Fruit fly (Drosophila melanogaster) whole organism, wandering third instar larva: Measurements from ENCODE around the gene Zcchc7.
A peak's percentile ranks its signal among the peaks of the same experiment; 100 is the strongest.

ENCODE experiments used
- Abd-B ChIP-seq: fragments of >200 bp; optimal IDR thresholded peaks from 2 replicates; lab custom pipeline; 2017; ENCODE audit warnings: missing biosample characterization, missing genetic modification characterization
- CG32264 ChIP-seq: fragments of 200-800 bp; sonication (Bioruptor generic); optimal IDR thresholded peaks from 2 replicates; lab custom pipeline; 2016; ENCODE audit warnings: missing biosample characterization, missing genetic modification characterization
- CG9705 ChIP-seq: fragments of 200-800 bp; sonication (Bioruptor generic); optimal IDR thresholded peaks from 2 replicates; lab custom pipeline; 2018; ENCODE audit warnings: missing biosample characterization, mild to moderate bottlenecking, missing genetic modification characterization
- CrebA ChIP-seq: fragments of 200-800 bp; sonication (Bioruptor generic); optimal IDR thresholded peaks from 2 replicates; lab custom pipeline; 2016; ENCODE audit warnings: missing biosample characterization, mild to moderate bottlenecking, missing genetic modification characterization, borderline replicate concordance
- Dfd ChIP-seq: fragments of >200 bp; optimal IDR thresholded peaks from 2 replicates; lab custom pipeline; 2017; ENCODE audit warnings: missing biosample characterization, missing genetic modification characterization
- Dif ChIP-seq: fragments of 200-275, 200-300 bp; sonication (Bioruptor generic); optimal IDR thresholded peaks from 2 replicates; lab custom pipeline; 2018; ENCODE audit warnings: missing biosample characterization, missing genetic modification characterization; ENCODE audit not compliant: partially characterized antibody
- GATAd ChIP-seq: sonication (Bioruptor generic); optimal IDR thresholded peaks from 2 replicates; lab custom pipeline; 2016; ENCODE audit warnings: missing biosample characterization, missing genetic modification characterization
- HLH106 ChIP-seq: fragments of 200-800 bp; optimal IDR thresholded peaks from 3 replicates; lab custom pipeline; 2019; ENCODE audit warnings: missing biosample characterization, mild to moderate bottlenecking, missing genetic modification characterization, moderate library complexity
- Hnf4 ChIP-seq: fragments of 200-800 bp; sonication (Bioruptor generic); optimal IDR thresholded peaks from 2 replicates; lab custom pipeline; 2016; ENCODE audit warnings: missing biosample characterization, mild to moderate bottlenecking, missing genetic modification characterization
- Hr78 ChIP-seq: fragments of >200 bp; optimal IDR thresholded peaks from 2 replicates; lab custom pipeline; 2017; ENCODE audit warnings: missing biosample characterization, missing genetic modification characterization
- Hr83 ChIP-seq: fragments of 200-300 bp; sonication (Bioruptor generic); optimal IDR thresholded peaks from 2 replicates; lab custom pipeline; 2016; ENCODE audit warnings: missing biosample characterization, mild to moderate bottlenecking, missing genetic modification characterization, moderate library complexity; ENCODE audit not compliant: poor library complexity, severe bottlenecking
- Mio ChIP-seq: sonication (Bioruptor generic); optimal IDR thresholded peaks from 2 replicates; lab custom pipeline; 2016; ENCODE audit warnings: missing biosample characterization, missing genetic modification characterization
- N ChIP-seq: fragments of >200 bp; optimal IDR thresholded peaks from 2 replicates; lab custom pipeline; 2018; ENCODE audit warnings: missing biosample characterization, missing external identifiers, missing genetic modification characterization
- OdsH ChIP-seq: fragments of 200-800 bp; sonication (Bioruptor generic); optimal IDR thresholded peaks from 2 replicates; lab custom pipeline; 2016; ENCODE audit warnings: missing biosample characterization, mild to moderate bottlenecking, missing genetic modification characterization
- Rel ChIP-seq, 2 experiments: fragments of 200-800 bp; sonication (Bioruptor generic) in 1 of 2; optimal IDR thresholded peaks; 2 replicates in 1 of 2; 3 replicates in 1 of 2; lab custom pipeline; 2016 to 2019; ENCODE audit warnings: mild to moderate bottlenecking in 2 of 2, missing biosample characterization in 2 of 2, missing genetic modification characterization in 2 of 2, moderate library complexity in 1 of 2
- Sp1 ChIP-seq: fragments of 200-800 bp; sonication (Bioruptor generic); optimal IDR thresholded peaks from 3 replicates; lab custom pipeline; 2019; ENCODE audit warnings: missing biosample characterization, mild to moderate bottlenecking, missing genetic modification characterization, moderate library complexity
- Vsx2 ChIP-seq: fragments of 200-300, 225-300 bp; sonication (Bioruptor generic); optimal IDR thresholded peaks from 2 replicates; lab custom pipeline; 2018; ENCODE audit warnings: missing biosample characterization, missing genetic modification characterization; ENCODE audit not compliant: partially characterized antibody
- br ChIP-seq: fragments of 200-800 bp; sonication (Bioruptor generic); optimal IDR thresholded peaks from 2 replicates; lab custom pipeline; 2016; ENCODE audit warnings: missing biosample characterization, missing genetic modification characterization
- brk ChIP-seq: fragments of 200-800 bp; sonication (Bioruptor generic); optimal IDR thresholded peaks from 2 replicates; lab custom pipeline; 2016; ENCODE audit warnings: missing biosample characterization, mild to moderate bottlenecking, missing genetic modification characterization
- dl ChIP-seq, 2 experiments: fragments of 175-275, 200-275 bp in 1 of 2; fragments of 200-275 bp in 1 of 2; sonication (Bioruptor generic); optimal IDR thresholded peaks; lab custom pipeline; 2018; ENCODE audit warnings: mild to moderate bottlenecking in 2 of 2, missing biosample characterization in 2 of 2, missing genetic modification characterization in 2 of 2, moderate library complexity in 2 of 2; ENCODE audit not compliant: partially characterized antibody in 2 of 2, insufficient read depth in 1 of 2
- dmrt93B ChIP-seq: fragments of 200-800 bp; sonication (Bioruptor generic); optimal IDR thresholded peaks from 2 replicates; lab custom pipeline; 2018; ENCODE audit warnings: missing biosample characterization, mild to moderate bottlenecking, missing genetic modification characterization
- dsf ChIP-seq: sonication (Bioruptor generic); optimal IDR thresholded peaks from 2 replicates; lab custom pipeline; 2016; ENCODE audit warnings: missing biosample characterization, missing genetic modification characterization, borderline replicate concordance
- ey ChIP-seq: fragments of 200-800 bp; sonication (Bioruptor generic); optimal IDR thresholded peaks from 2 replicates; lab custom pipeline; 2016; ENCODE audit warnings: missing biosample characterization, missing genetic modification characterization
- foxo ChIP-seq, 2 experiments: fragments of 200-800 bp; sonication (Bioruptor generic); optimal IDR thresholded peaks; 2 replicates in 1 of 2; 3 replicates in 1 of 2; lab custom pipeline; 2016 to 2017; ENCODE audit warnings: missing biosample characterization in 2 of 2, missing genetic modification characterization in 2 of 2
- fru ChIP-seq: fragments of 200-800 bp; sonication (Bioruptor generic); optimal IDR thresholded peaks from 3 replicates; lab custom pipeline; 2016; ENCODE audit warnings: missing biosample characterization, mild to moderate bottlenecking, missing genetic modification characterization
- jim ChIP-seq: fragments of 175-275, 200-325 bp; sonication (Bioruptor generic); optimal IDR thresholded peaks from 2 replicates; lab custom pipeline; 2016; ENCODE audit warnings: missing biosample characterization, mild to moderate bottlenecking, missing genetic modification characterization
- lola ChIP-seq: fragments of >200 bp; optimal IDR thresholded peaks from 2 replicates; lab custom pipeline; 2017; ENCODE audit warnings: missing biosample characterization, missing genetic modification characterization
- pan ChIP-seq: fragments of >200 bp; optimal IDR thresholded peaks from 2 replicates; lab custom pipeline; 2017
- psq ChIP-seq: fragments of 200-800 bp; sonication (Bioruptor generic); optimal IDR thresholded peaks from 3 replicates; lab custom pipeline; 2017; ENCODE audit warnings: missing biosample characterization, mild to moderate bottlenecking, missing genetic modification characterization, moderate library complexity
- rgr ChIP-seq: fragments of 200-800 bp; sonication (Bioruptor generic); optimal IDR thresholded peaks from 3 replicates; lab custom pipeline; 2016; ENCODE audit warnings: missing biosample characterization, mild to moderate bottlenecking, missing genetic modification characterization
- sv ChIP-seq: fragments of 200-800 bp; sonication (Bioruptor generic); optimal IDR thresholded peaks from 3 replicates; lab custom pipeline; 2016; ENCODE audit warnings: missing biosample characterization, missing genetic modification characterization
- tai ChIP-seq: sonication (Bioruptor generic); optimal IDR thresholded peaks from 2 replicates; lab custom pipeline; 2016; ENCODE audit warnings: missing biosample characterization, missing genetic modification characterization
- woc ChIP-seq: sonication (Bioruptor generic); optimal IDR thresholded peaks from 2 replicates; lab custom pipeline; 2016; ENCODE audit warnings: missing biosample characterization, mild to moderate bottlenecking, missing genetic modification characterization

Zcchc7 gene

dm6 chr3L:16865123-16865831 lies 20.1 kb downstream of the Zcchc7 start, which contains the start of gene Lmpt:
Gene Lmpt, plus strand, starts transcription at chr3L:16865295.
- TF ChIP-seq HLH106 (tag; lab: Kevin White, UChicago) (no peak), foxo (GFP tag; optimal IDR thresholded peaks at IDR 0.05; lab: Kevin White, UChicago) (no peak), Dif (GFP tag; lab: Kevin White, UChicago) (no peak), Mio (no peak), fru (GFP tag; lab: Kevin White, UChicago) (peak; percentile 22), Rel (GFP tag; optimal IDR thresholded peaks at IDR 0.05; lab: Kevin White, UChicago) (no peak), Rel (tag; optimal IDR thresholded peaks at IDR 0.05; lab: Kevin White, UChicago) (peak; percentile 31), Hr78 (no peak), dsf (GFP tag; lab: Kevin White, UChicago) (peak; percentile 7), woc (peak; percentile 78), Vsx2 (GFP tag; lab: Kevin White, UChicago) (peak; percentile 49), Hr83 (GFP tag; lab: Kevin White, UChicago) (no peak)

- TF ChIP-seq tai (no peak), Sp1 (no peak), dl (GFP tag; optimal IDR thresholded peaks at IDR 0.05; lab: Kevin White, UChicago; ENCODE audit: insufficient read depth in 1 of 2, partially characterized antibody in 2 of 2) (no peak), ey (GFP tag; lab: Kevin White, UChicago) (no peak), pan (lab: Kevin White, UChicago) (no peak), brk (GFP tag; lab: Kevin White, UChicago) (no peak), woc (no peak), Vsx2 (GFP tag; lab: Kevin White, UChicago) (no peak), lola (GFP tag; lab: Kevin White, UChicago) (no peak), rgr (GFP tag; lab: Kevin White, UChicago) (no peak), CG9705 (no peak), CG32264 (GFP tag; lab: Kevin White, UChicago) (no peak), Hnf4 (GFP tag; lab: Kevin White, UChicago) (no peak), psq (GFP tag; lab: Kevin White, UChicago) (no peak)
Measured at dm6 chr3L:16865832-16866163, 20.6 kb downstream of the Zcchc7 start.

- TF ChIP-seq foxo (GFP tag; optimal IDR thresholded peaks at IDR 0.05; lab: Kevin White, UChicago) (no peak), N (no peak), lola (GFP tag; lab: Kevin White, UChicago) (no peak), GATAd (GFP tag; lab: Kevin White, UChicago) (no peak), rgr (GFP tag; lab: Kevin White, UChicago) (no peak), CG9705 (no peak), pan (lab: Kevin White, UChicago) (no peak), jim (GFP tag; lab: Kevin White, UChicago) (no peak), dmrt93B (no peak), CrebA (GFP tag; lab: Kevin White, UChicago) (no peak), br (GFP tag; lab: Kevin White, UChicago) (no peak)
Measured at dm6 chr3L:16867190-16867589, 22.0 kb downstream of the Zcchc7 start.

dm6 chr3L:16870723-16871137 lies 25.5 kb downstream of the Zcchc7 start:
- TF ChIP-seq Sp1 (peak; percentile 12), pan (lab: Kevin White, UChicago) (no peak), N (no peak), rgr (GFP tag; lab: Kevin White, UChicago) (peak; percentile 10), psq (GFP tag; lab: Kevin White, UChicago) (peak; percentile 17), OdsH (GFP tag; lab: Kevin White, UChicago) (peak; percentile 18), foxo (GFP tag; optimal IDR thresholded peaks at IDR 0.05; lab: Kevin White, UChicago) (peak in 1 of 2 experiments; percentile 7)

- TF ChIP-seq dsf (GFP tag; lab: Kevin White, UChicago) (no peak), CG9705 (no peak), Hr83 (GFP tag; lab: Kevin White, UChicago) (no peak), Dfd (GFP tag; lab: Kevin White, UChicago) (no peak), sv (GFP tag; lab: Kevin White, UChicago) (no peak), tai (no peak), jim (GFP tag; lab: Kevin White, UChicago) (no peak), Abd-B (GFP tag; lab: Kevin White, UChicago) (no peak), Dif (GFP tag; lab: Kevin White, UChicago) (no peak)
Measured at dm6 chr3L:16871630-16872029, 26.4 kb downstream of the Zcchc7 start.
